Fruit fly (Drosophila melanogaster): ENCODE measurements around the gene Tdrd3.

Gene Tdrd3

dm6 chr3L:14755951-14756723 is 30.5 kb upstream of the Tdrd3 start (continued):
- TF ChIP-seq E2f1 (GFP tag; IDR thresholded peaks at IDR 0.05) = peak; percentile 79
- TF ChIP-seq mld (GFP tag; IDR thresholded peaks at IDR 0.05; ENCODE audit: partially characterized antibody) = no peak
- TF ChIP-seq gem (tag; optimal IDR thresholded peaks at IDR 0.05) = peak; percentile 94
- TF ChIP-seq crp (GFP tag; optimal IDR thresholded peaks at IDR 0.05) = peak in 1 of 2 experiments; percentile 29
- peak; percentile 70 for TF ChIP-seq CG5245 (GFP tag; optimal IDR thresholded peaks at IDR 0.05)
- TF ChIP-seq scrt (GFP tag; optimal IDR thresholded peaks at IDR 0.05) = peak; percentile 53
- peak; percentile 67 for TF ChIP-seq CG14667 (GFP tag; IDR thresholded peaks at IDR 0.05)
- TF ChIP-seq D (optimal IDR thresholded peaks at IDR 0.05) = no peak
- TF ChIP-seq D (GFP tag; optimal IDR thresholded peaks at IDR 0.05) = peak; percentile 74
- peak; percentile 15 for TF ChIP-seq CG34376 (GFP tag; optimal IDR thresholded peaks at IDR 0.05)
- peak; percentile 71 for TF ChIP-seq CG8359 (GFP tag; optimal IDR thresholded peaks at IDR 0.05; ENCODE audit: borderline replicate concordance)
- TF ChIP-seq CG31388 (GFP tag; optimal IDR thresholded peaks at IDR 0.05) = peak; percentile 77
- peak; percentile 30 for TF ChIP-seq Ravus (GFP tag; IDR thresholded peaks at IDR 0.05)
- TF ChIP-seq aop (GFP tag; IDR thresholded peaks at IDR 0.05) = no peak
- TF ChIP-seq CG13775 (GFP tag; optimal IDR thresholded peaks at IDR 0.05) = peak; percentile 81
- TF ChIP-seq hth (optimal IDR thresholded peaks at IDR 0.05) = no peak
- peak; percentile 46 for TF ChIP-seq ab (GFP tag; optimal IDR thresholded peaks at IDR 0.05)
- TF ChIP-seq ranshi (GFP tag; IDR thresholded peaks at IDR 0.05) = peak; percentile 70
- TF ChIP-seq sima (GFP tag; optimal IDR thresholded peaks at IDR 0.05) = no peak
- TF ChIP-seq CG10565 (GFP tag; optimal IDR thresholded peaks at IDR 0.05) = peak; percentile 27
- peak; percentile 67 for TF ChIP-seq HmgZ (tag; optimal IDR thresholded peaks at IDR 0.05)
- TF ChIP-seq HLH4C (GFP tag; IDR thresholded peaks at IDR 0.05; ENCODE audit: partially characterized antibody) = 0 out of 3 replicates have a peak, but pooled peaks have one; percentile 25
- TF ChIP-seq CG6175 (GFP tag; IDR thresholded peaks at IDR 0.05) = peak; percentile 65; the same call in 2 of the 3 replicates
- peak; percentile 40 for TF ChIP-seq gsb-n (tag; optimal IDR thresholded peaks at IDR 0.05)
- TF ChIP-seq fd64A (GFP tag; optimal IDR thresholded peaks at IDR 0.05) = peak; percentile 7
- TF ChIP-seq eyg (GFP tag; optimal IDR thresholded peaks at IDR 0.05) = peak; percentile 22
- no peak for TF ChIP-seq Rx (GFP tag; IDR thresholded peaks at IDR 0.05)
- TF ChIP-seq croc (GFP tag; conservative IDR thresholded peaks at IDR 0.05) = peak; percentile 73; the same call in 2 of the 3 replicates
- peak; percentile 25 for TF ChIP-seq CG3838 (GFP tag; optimal IDR thresholded peaks at IDR 0.05)
- TF ChIP-seq twi (tag; optimal IDR thresholded peaks at IDR 0.05) = peak; percentile 59
- peak; percentile 83 for TF ChIP-seq Xbp1 (GFP tag; optimal IDR thresholded peaks at IDR 0.05)
- peak; percentile 87 for TF ChIP-seq CG11456 (GFP tag; IDR thresholded peaks at IDR 0.05)
- peak; percentile 89 for TF ChIP-seq Hmx (GFP tag; optimal IDR thresholded peaks at IDR 0.05)
- no peak for TF ChIP-seq Doc2 (GFP tag; IDR thresholded peaks at IDR 0.05)
- no peak for TF ChIP-seq pzg (GFP tag; optimal IDR thresholded peaks at IDR 0.05)
- peak; percentile 84 to 85 for TF ChIP-seq dpn (GFP tag; optimal IDR thresholded peaks at IDR 0.05)
- TF ChIP-seq CG4328 (GFP tag; optimal IDR thresholded peaks at IDR 0.05) = peak; percentile 86
- TF ChIP-seq Atf-2 (GFP tag; optimal IDR thresholded peaks at IDR 0.05) = peak; percentile 69
- TF ChIP-seq CG6765 (GFP tag; optimal IDR thresholded peaks at IDR 0.05) = peak; percentile 87
- peak; percentile 43 for TF ChIP-seq CTCF (GFP tag; optimal IDR thresholded peaks at IDR 0.05)
- peak; percentile 76 for TF ChIP-seq abd-A (tag; optimal IDR thresholded peaks at IDR 0.05)
- TF ChIP-seq CG1792 (GFP tag; optimal IDR thresholded peaks at IDR 0.05) = peak; percentile 21
- no peak for TF ChIP-seq CG7963 (GFP tag; IDR thresholded peaks at IDR 0.05; ENCODE audit: partially characterized antibody)
- TF ChIP-seq CG4617 (GFP tag; optimal IDR thresholded peaks at IDR 0.05; ENCODE audit: borderline replicate concordance) = peak; percentile 26
- TF ChIP-seq row (GFP tag; IDR thresholded peaks at IDR 0.05) = peak; percentile 92
- peak; percentile 72; the same call in 1 of the 3 replicates for TF ChIP-seq so (GFP tag; IDR thresholded peaks at IDR 0.05)
- TF ChIP-seq BEAF-32 (GFP tag; optimal IDR thresholded peaks at IDR 0.05) = no peak
- peak; percentile 95 for TF ChIP-seq CG8478 (optimal IDR thresholded peaks at IDR 0.05)
- TF ChIP-seq ato (GFP tag; IDR thresholded peaks at IDR 0.05; ENCODE audit: partially characterized antibody) = 0 out of 2 replicates have a peak, but pooled peaks have one; percentile 20
- peak; percentile 87; the same call in 2 of the 3 replicates for TF ChIP-seq CG11695 (GFP tag; IDR thresholded peaks at IDR 0.05)
